Fruit fly (Drosophila melanogaster): ENCODE measurements around the gene CG6462.

DNA sequence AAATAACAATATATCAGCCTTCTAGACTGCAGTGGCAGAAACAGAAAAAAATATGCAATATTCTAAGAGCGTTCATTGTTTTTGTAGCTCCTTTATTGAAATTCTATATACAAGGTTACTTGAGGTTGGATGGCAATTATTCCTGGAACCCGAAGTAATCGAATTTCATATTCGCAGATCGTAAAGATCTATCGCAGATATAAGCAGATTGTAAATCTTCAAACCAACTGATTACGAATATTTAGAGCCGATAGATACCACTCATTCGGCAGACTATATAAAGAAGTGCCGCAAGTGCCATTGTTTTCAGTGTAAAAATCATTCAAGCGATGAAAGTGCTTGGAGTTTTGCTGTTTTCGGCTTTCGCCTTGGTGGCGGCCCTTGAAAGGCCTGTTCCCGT lies 15.1 kb downstream of the CG6462 start, which contains the start of gene Jon65Aii:
- TF ChIP-seq CG12768 (GFP tag; optimal IDR thresholded peaks at IDR 0.05) (no peak), CG5204 (GFP tag; optimal IDR thresholded peaks at IDR 0.05) (no peak), CG7101 (tag; optimal IDR thresholded peaks at IDR 0.05) (no peak), CG14711 (tag; optimal IDR thresholded peaks at IDR 0.05) (no peak), Mnt (GFP tag; optimal IDR thresholded peaks at IDR 0.05) (no peak), CG11617 (GFP tag; optimal IDR thresholded peaks at IDR 0.05) (no peak), CG33017 (tag; optimal IDR thresholded peaks at IDR 0.05) (no peak), Crg-1 (GFP tag; optimal IDR thresholded peaks at IDR 0.05) (no peak)

Data from whole organism, adult.